Worm (Caenorhabditis elegans) whole organism, L3 larva: ENCODE results near the gene krr-1.

Source experiments
- R02D3.7 ChIP-seq: fragments of 150-350 bp; optimal IDR thresholded peaks from 2 replicates; lab custom pipeline; 2014; ENCODE audit warnings: missing biosample characterization, missing genetic modification characterization
- ZK546.5 ChIP-seq: sonication (generic microtip); optimal IDR thresholded peaks from 2 replicates; lab custom pipeline; 2017; ENCODE audit warnings: missing biosample characterization, missing genetic modification characterization
- ceh-16 ChIP-seq: sonication (generic microtip); optimal IDR thresholded peaks from 2 replicates; lab custom pipeline; 2017; ENCODE audit warnings: missing biosample characterization, missing genetic modification characterization
- ceh-82 ChIP-seq: fragments of 150-350 bp; optimal IDR thresholded peaks from 2 replicates; lab custom pipeline; 2014; ENCODE audit warnings: missing biosample characterization, missing genetic modification characterization
- ceh-9 ChIP-seq: sonication (generic microtip); optimal IDR thresholded peaks from 2 replicates; lab custom pipeline; 2018; ENCODE audit warnings: missing biosample characterization, missing genetic modification characterization
- egl-27 ChIP-seq: sonication (generic microtip); optimal IDR thresholded peaks from 4 replicates; lab custom pipeline; 2017; ENCODE audit warnings: missing biosample characterization, missing genetic modification reagents, missing genetic modification characterization
- elt-2 ChIP-seq: sonication (generic microtip); optimal IDR thresholded peaks from 2 replicates; lab custom pipeline; 2016; ENCODE audit warnings: missing genetic modification reagents, mild to moderate bottlenecking, missing genetic modification characterization, missing compliant biosample characterization
- elt-3 ChIP-seq, 3 experiments: fragments of 150-350 bp in 1 of 3; sonication (generic microtip) in 2 of 3; optimal IDR thresholded peaks; 2 replicates in 2 of 3; 4 replicates in 1 of 3; lab custom pipeline; 2014 to 2017; ENCODE audit warnings: missing biosample characterization in 3 of 3, missing genetic modification characterization in 3 of 3
- eor-1 ChIP-seq, 2 experiments: fragments of 150-350 bp; optimal IDR thresholded peaks; 2 replicates each; lab custom pipeline; 2014 to 2018; ENCODE audit warnings: missing biosample characterization in 2 of 2, missing genetic modification characterization in 2 of 2
- fos-1 ChIP-seq: fragments of 150-350 bp; optimal IDR thresholded peaks from 2 replicates; lab custom pipeline; 2014; ENCODE audit warnings: missing biosample characterization, missing genetic modification characterization
- hmg-11 ChIP-seq: sonication (generic microtip); optimal IDR thresholded peaks from 2 replicates; lab custom pipeline; 2016; ENCODE audit warnings: missing genetic modification characterization, missing compliant biosample characterization
- jun-1 ChIP-seq: fragments of 150-350 bp; optimal IDR thresholded peaks from 2 replicates; lab custom pipeline; 2014; ENCODE audit warnings: missing biosample characterization, missing genetic modification reagents, missing genetic modification characterization
- lin-15B ChIP-seq: fragments of 150-350 bp; optimal IDR thresholded peaks from 2 replicates; lab custom pipeline; 2014; ENCODE audit warnings: missing biosample characterization, missing genetic modification characterization
- lin-39 ChIP-seq: fragments of 150-350 bp; optimal IDR thresholded peaks from 2 replicates; lab custom pipeline; 2018; ENCODE audit warnings: missing biosample characterization, missing genetic modification reagents, missing genetic modification characterization
- nfya-1 ChIP-seq: sonication (generic microtip); optimal IDR thresholded peaks from 2 replicates; lab custom pipeline; 2017; ENCODE audit warnings: missing genetic modification characterization, mild to moderate bottlenecking, missing compliant biosample characterization, antibody characterized with exemption, moderate library complexity; ENCODE audit not compliant: insufficient read depth
- nhr-12 ChIP-seq: fragments of 150-350 bp; optimal IDR thresholded peaks from 2 replicates; lab custom pipeline; 2014; ENCODE audit warnings: missing biosample characterization, missing genetic modification characterization
- nhr-23 ChIP-seq: fragments of 150-350 bp; optimal IDR thresholded peaks from 2 replicates; lab custom pipeline; 2014; ENCODE audit warnings: missing biosample characterization, missing genetic modification reagents, missing genetic modification characterization
- nhr-28 ChIP-seq: fragments of 150-350 bp; optimal IDR thresholded peaks from 2 replicates; lab custom pipeline; 2014; ENCODE audit warnings: missing biosample characterization, missing genetic modification characterization
- nhr-43 ChIP-seq: sonication (generic microtip); optimal IDR thresholded peaks from 2 replicates; lab custom pipeline; 2016; ENCODE audit warnings: mild to moderate bottlenecking, missing genetic modification characterization, missing compliant biosample characterization; ENCODE audit not compliant: poor library complexity, severe bottlenecking
- nhr-76 ChIP-seq: fragments of 150-350 bp; sonication (generic microtip); optimal IDR thresholded peaks from 5 replicates; lab custom pipeline; 2014; ENCODE audit warnings: missing biosample characterization, missing genetic modification characterization
- nhr-77 ChIP-seq: fragments of 150-350 bp; optimal IDR thresholded peaks from 2 replicates; lab custom pipeline; 2014; ENCODE audit warnings: missing biosample characterization, missing genetic modification characterization
- pha-4 ChIP-seq: fragments of 150-350 bp; optimal IDR thresholded peaks from 2 replicates; lab custom pipeline; 2014; ENCODE audit warnings: missing biosample characterization, missing genetic modification reagents, missing genetic modification characterization
- pqm-1 ChIP-seq: fragments of 150-350 bp; optimal IDR thresholded peaks from 2 replicates; lab custom pipeline; 2017; ENCODE audit warnings: missing biosample characterization, missing genetic modification characterization, inconsistent platforms
- skn-1 ChIP-seq: fragments of 150-350 bp; optimal IDR thresholded peaks from 2 replicates; lab custom pipeline; 2014; ENCODE audit warnings: missing biosample characterization, missing genetic modification characterization
- snpc-4 ChIP-seq: fragments of 150-350 bp; optimal IDR thresholded peaks from 2 replicates; lab custom pipeline; 2014; ENCODE audit warnings: missing biosample characterization, missing genetic modification characterization
- tbx-2 ChIP-seq: sonication (generic microtip); optimal IDR thresholded peaks from 2 replicates; lab custom pipeline; 2016; ENCODE audit warnings: mild to moderate bottlenecking, missing genetic modification characterization, missing compliant biosample characterization
- unc-39 ChIP-seq: sonication (generic microtip); optimal IDR thresholded peaks from 4 replicates; lab custom pipeline; 2017; ENCODE audit warnings: missing biosample characterization, missing genetic modification characterization
- unc-62 ChIP-seq: fragments of 150-350 bp; sonication (generic microtip); optimal IDR thresholded peaks from 4 replicates; lab custom pipeline; 2014; ENCODE audit warnings: missing biosample characterization, missing genetic modification reagents, missing genetic modification characterization
- ztf-11 ChIP-seq: fragments of 150-350 bp; optimal IDR thresholded peaks from 2 replicates; lab custom pipeline; 2014; ENCODE audit warnings: missing biosample characterization, missing genetic modification characterization
- ztf-4 ChIP-seq: fragments of 150-350 bp; optimal IDR thresholded peaks from 2 replicates; lab custom pipeline; 2014; ENCODE audit warnings: missing biosample characterization, missing genetic modification characterization

krr-1 gene

DNA sequence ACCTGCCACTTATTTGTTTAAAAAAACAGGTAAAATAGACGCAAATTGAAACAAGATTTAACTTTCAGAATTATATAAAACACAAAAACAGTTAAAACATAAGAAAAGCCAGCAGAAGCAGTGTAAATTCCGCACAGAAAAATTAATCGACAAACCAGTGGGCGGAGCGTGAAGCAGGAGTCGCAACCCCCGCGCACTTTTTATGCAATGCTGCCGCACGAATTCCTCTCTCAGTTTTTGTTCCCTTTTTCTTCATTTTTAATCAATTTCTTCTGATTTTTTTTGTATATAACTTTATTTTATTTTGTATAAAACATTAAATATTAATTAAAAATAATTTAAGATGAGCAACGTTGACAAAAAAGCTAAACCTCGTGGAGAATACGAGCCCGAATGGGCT, at the start of gene krr-1, which contains the start of gene gei-6:
Gene krr-1, plus strand, starts transcription at position 344 of the 400 bp plus-strand sequence.
Gene gei-6, minus strand, starts transcription at position 2 of the 400 bp plus-strand sequence.
- TF ChIP-seq lin-15B (tag; lab: Kevin White, UChicago) (peak; percentile 78), snpc-4 (tag; lab: Kevin White, UChicago) (no peak), hmg-11 (tag; lab: Kevin White, UChicago) (peak; percentile 73), nhr-23 (tag; lab: Kevin White, UChicago) (peak; percentile 50), skn-1 (no peak), ceh-16 (tag; lab: Kevin White, UChicago) (no peak), ceh-9 (tag; lab: Kevin White, UChicago) (no peak), nhr-43 (tag; lab: Kevin White, UChicago) (peak; percentile 20), lin-39 (tag; lab: Kevin White, UChicago) (peak; percentile 12), R02D3.7 (peak; percentile 17), ztf-11 (no peak), elt-2 (tag; lab: Kevin White, UChicago) (peak; percentile 14), pha-4 (tag; lab: Kevin White, UChicago) (peak; percentile 65), nfya-1 (tag; lab: Kevin White, UChicago) (peak; percentile 58)

DNA sequence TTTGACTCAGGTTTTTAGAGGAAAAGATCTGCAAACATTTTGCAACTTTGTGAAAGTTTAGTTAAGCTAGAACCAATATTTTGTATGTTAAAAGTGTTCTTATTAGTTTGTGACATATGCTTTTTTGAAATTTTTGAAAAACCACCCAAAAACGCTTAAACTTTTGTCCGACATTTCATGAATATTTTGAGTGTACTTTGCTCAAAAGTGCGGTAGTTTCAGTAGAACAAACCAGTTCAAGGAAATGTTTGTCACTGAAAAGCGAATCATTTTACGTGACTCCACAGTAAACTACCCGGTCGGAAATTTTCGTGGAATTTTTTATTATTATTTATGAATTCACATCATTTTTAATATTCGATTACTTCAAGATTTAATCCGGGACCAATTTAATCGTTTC, 46.4 kb upstream of the krr-1 start, which contains the start of gene pitr-5:
Gene pitr-5, plus strand, starts transcription at position 301 of the 400 bp plus-strand sequence.
- TF ChIP-seq ZK546.5 (no peak), fos-1 (tag; lab: Kevin White, UChicago) (no peak), nhr-77 (tag; lab: Kevin White, UChicago) (no peak), nhr-43 (tag; lab: Kevin White, UChicago) (no peak)
- TF ChIP-seq, all 47 proteins: peak for 0

ce11 chrV:7186599-7186998, 44.4 kb upstream of the krr-1 start:
- TF ChIP-seq ceh-82 (tag; lab: Kevin White, UChicago), result no peak
- TF ChIP-seq snpc-4 (tag; lab: Kevin White, UChicago), result no peak
- peak; percentile 77 for TF ChIP-seq pqm-1
- TF ChIP-seq jun-1, result peak; percentile 73
- no peak for TF ChIP-seq egl-27 (tag; lab: Kevin White, UChicago)
- TF ChIP-seq elt-2 (tag; lab: Kevin White, UChicago), result peak; percentile 82
- TF ChIP-seq, all 47 proteins: peak for 3

ce11 chrV:7187295-7187694, 43.7 kb upstream of the krr-1 start:
- TF ChIP-seq fos-1 (tag; lab: Kevin White, UChicago) (no peak), elt-2 (tag; lab: Kevin White, UChicago) (peak; percentile 29)
- TF ChIP-seq, all 47 proteins: peak for 1

DNA sequence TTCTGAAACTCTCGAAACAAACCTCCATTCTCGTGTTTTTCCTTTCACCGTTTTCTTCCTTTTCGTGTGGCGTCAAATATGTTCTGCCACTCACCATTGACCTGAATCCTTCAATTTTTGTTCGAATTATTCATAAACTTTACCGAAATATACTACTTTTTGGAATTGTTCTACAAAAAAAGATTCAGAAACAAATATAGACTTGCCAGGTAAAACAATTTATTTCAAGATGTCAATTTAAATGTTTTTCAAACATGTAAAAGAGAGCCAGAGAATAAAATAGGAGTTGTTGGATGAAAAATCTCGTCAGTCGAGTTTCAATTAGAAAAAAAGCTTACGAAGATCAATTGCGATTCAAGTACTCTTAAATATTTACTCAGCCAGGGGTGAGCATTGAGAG, 37.4 kb upstream of the krr-1 start, which contains the start of gene F09G2.8:
Gene F09G2.8, minus strand, starts transcription at position 101 of the 400 bp plus-strand sequence.
- no peak for TF ChIP-seq nhr-77 (tag; lab: Kevin White, UChicago)
- TF ChIP-seq pqm-1, result no peak
- TF ChIP-seq elt-3 (tag; optimal IDR thresholded peaks at IDR 0.05; lab: Kevin White, UChicago), result no peak
- no peak for TF ChIP-seq tbx-2 (tag; lab: Kevin White, UChicago)
- no peak for TF ChIP-seq nhr-12 (tag; lab: Kevin White, UChicago)
- TF ChIP-seq jun-1, result no peak
- no peak for TF ChIP-seq unc-39 (tag; lab: Kevin White, UChicago)
- TF ChIP-seq ceh-16 (tag; lab: Kevin White, UChicago), result no peak
- TF ChIP-seq unc-62 (GFP tag; lab: Kevin White, UChicago), result no peak
- no peak for TF ChIP-seq ztf-4 (tag; lab: Kevin White, UChicago)
- no peak for TF ChIP-seq nhr-76

ce11 chrV:7194818-7195217, 36.2 kb upstream of the krr-1 start:
- TF ChIP-seq nhr-28 (tag; lab: Kevin White, UChicago), result no peak
- no peak for TF ChIP-seq unc-62 (GFP tag; lab: Kevin White, UChicago)
- TF ChIP-seq eor-1 (tag; optimal IDR thresholded peaks at IDR 0.05; lab: Kevin White, UChicago), result no peak
- TF ChIP-seq lin-15B (tag; lab: Kevin White, UChicago), result no peak
- no peak for TF ChIP-seq nhr-23 (tag; lab: Kevin White, UChicago)
- TF ChIP-seq jun-1, result no peak
- TF ChIP-seq, all 47 proteins: peak for 0
